Fruit fly (Drosophila melanogaster): Measurements from ENCODE around the gene bip1.

Gene bip1

dm6 chr3L:8094652-8095129, 36.2 kb upstream of the bip1 start (continued):
- TF ChIP-seq CG18011 (GFP tag; optimal IDR thresholded peaks at IDR 0.05) (no peak), abd-A (tag; optimal IDR thresholded peaks at IDR 0.05) (peak; percentile 18), Dref (GFP tag; IDR thresholded peaks at IDR 0.05) (no peak), CG6689 (GFP tag; IDR thresholded peaks at IDR 0.05) (no peak), dati (GFP tag; IDR thresholded peaks at IDR 0.05) (no peak), knrl (GFP tag; IDR thresholded peaks at IDR 0.05; ENCODE audit: partially characterized antibody) (no peak), esg (GFP tag; conservative IDR thresholded peaks at IDR 0.05) (no peak), CG6683 (GFP tag; optimal IDR thresholded peaks at IDR 0.05) (no peak), Hmr (GFP tag; optimal IDR thresholded peaks at IDR 0.05) (peak; percentile 49), YL-1 (GFP tag; optimal IDR thresholded peaks at IDR 0.05) (no peak), CG11504 (tag; optimal IDR thresholded peaks at IDR 0.05) (peak; percentile 49), bbx (GFP tag; IDR thresholded peaks at IDR 0.05; ENCODE audit: partially characterized antibody) (no peak), shn (GFP tag; optimal IDR thresholded peaks at IDR 0.05) (peak; percentile 15), psq (GFP tag; optimal IDR thresholded peaks at IDR 0.05) (no peak), CG2712 (tag; optimal IDR thresholded peaks at IDR 0.05) (peak; percentile 50), sug (tag; optimal IDR thresholded peaks at IDR 0.05) (peak; percentile 62), CG9797 (GFP tag; optimal IDR thresholded peaks at IDR 0.05) (no peak), ssp (GFP tag; IDR thresholded peaks at IDR 0.05) (no peak), fd96Cb (tag; optimal IDR thresholded peaks at IDR 0.05) (no peak), CG13894 (tag; optimal IDR thresholded peaks at IDR 0.05) (peak; percentile 73), ato (GFP tag; IDR thresholded peaks at IDR 0.05; ENCODE audit: partially characterized antibody) (no peak), lab (GFP tag; optimal IDR thresholded peaks at IDR 0.05) (peak; percentile 32), trem (tag; optimal IDR thresholded peaks at IDR 0.05) (no peak), CG3281 (GFP tag; optimal IDR thresholded peaks at IDR 0.05) (peak; percentile 3), al (GFP tag; IDR thresholded peaks at IDR 0.05) (no peak), bigmax (GFP tag; optimal IDR thresholded peaks at IDR 0.05) (no peak), CG4707 (GFP tag; optimal IDR thresholded peaks at IDR 0.05) (no peak), CG14710 (tag; optimal IDR thresholded peaks at IDR 0.05) (no peak), pan (optimal IDR thresholded peaks at IDR 0.05) (no peak), pan (GFP tag; optimal IDR thresholded peaks at IDR 0.05 in 1 of 2, IDR thresholded peaks at IDR 0.05 in 1 of 2) (peak in 1 of 2 experiments; percentile 46), nerfin-1 (tag; optimal IDR thresholded peaks at IDR 0.05) (no peak), CG1792 (GFP tag; optimal IDR thresholded peaks at IDR 0.05) (no peak), CG16815 (GFP tag; optimal IDR thresholded peaks at IDR 0.05) (no peak), Rfx (GFP tag; IDR thresholded peaks at IDR 0.05) (peak; percentile 33; the same call in 1 of the 2 replicates), zf30C (GFP tag; optimal IDR thresholded peaks at IDR 0.05) (no peak), ATbp (GFP tag; optimal IDR thresholded peaks at IDR 0.05) (no peak), amos (GFP tag; IDR thresholded peaks at IDR 0.05; ENCODE audit: partially characterized antibody) (no peak), slbo (GFP tag; IDR thresholded peaks at IDR 0.05) (peak; percentile 55), CG17361 (GFP tag; IDR thresholded peaks at IDR 0.05) (0 out of 3 replicates have a peak, but pooled peaks have one; percentile 44), lov (optimal IDR thresholded peaks at IDR 0.05) (no peak), lov (GFP tag; IDR thresholded peaks at IDR 0.05) (no peak), hbn (GFP tag; IDR thresholded peaks at IDR 0.05; ENCODE audit: partially characterized antibody) (no peak), CG6813 (GFP tag; optimal IDR thresholded peaks at IDR 0.05) (no peak), CG2889 (GFP tag; IDR thresholded peaks at IDR 0.05) (no peak), BEAF-32 (GFP tag; optimal IDR thresholded peaks at IDR 0.05) (no peak), CG31365 (tag; optimal IDR thresholded peaks at IDR 0.05) (no peak), kah (GFP tag; optimal IDR thresholded peaks at IDR 0.05) (no peak), Nf-YC (tag; optimal IDR thresholded peaks at IDR 0.05) (peak; percentile 7), CG30020 (tag; optimal IDR thresholded peaks at IDR 0.05) (no peak), Spps (tag; optimal IDR thresholded peaks at IDR 0.05) (no peak)
